Worm (Caenorhabditis elegans) whole organism, mixed stage, embryonic: ENCODE results near the gene skpt-1.
A peak's percentile ranks its signal among the peaks of the same experiment; 100 is the strongest.

ENCODE experiments used
- M03D4.4 ChIP-seq: sonication (generic microtip); optimal IDR thresholded peaks from 2 replicates; lab custom pipeline; 2017; ENCODE audit warnings: mild to moderate bottlenecking, missing genetic modification characterization, missing compliant biosample characterization
- bed-3 ChIP-seq: fragments of 200-800 bp; sonication (Bioruptor generic); optimal IDR thresholded peaks from 3 replicates; lab custom pipeline; 2018; ENCODE audit warnings: mild to moderate bottlenecking, missing genetic modification characterization, moderate library complexity, missing compliant biosample characterization
- blmp-1 ChIP-seq: fragments of 150-350 bp; optimal IDR thresholded peaks from 2 replicates; lab custom pipeline; 2014; ENCODE audit warnings: missing biosample characterization, missing genetic modification characterization
- ceh-39 ChIP-seq: fragments of 150-350 bp; optimal IDR thresholded peaks from 2 replicates; lab custom pipeline; 2014; ENCODE audit warnings: missing biosample characterization, missing genetic modification characterization
- ceh-43 ChIP-seq: fragments of 200-800 bp; sonication (Bioruptor generic); optimal IDR thresholded peaks from 2 replicates; lab custom pipeline; 2018; ENCODE audit warnings: mild to moderate bottlenecking, missing genetic modification characterization, moderate library complexity, missing compliant biosample characterization
- ceh-83 ChIP-seq: fragments of 200-800 bp; sonication (Bioruptor generic); optimal IDR thresholded peaks from 2 replicates; lab custom pipeline; 2018; ENCODE audit warnings: mild to moderate bottlenecking, missing genetic modification characterization, missing compliant biosample characterization
- ces-1 ChIP-seq: fragments of 150-350 bp; optimal IDR thresholded peaks from 2 replicates; lab custom pipeline; 2014; ENCODE audit warnings: missing biosample characterization, missing genetic modification reagents, missing genetic modification characterization
- cnd-1 ChIP-seq: fragments of 200-800 bp; sonication (Bioruptor generic); optimal IDR thresholded peaks from 2 replicates; lab custom pipeline; 2018; ENCODE audit warnings: mild to moderate bottlenecking, missing genetic modification characterization, missing compliant biosample characterization
- drap-1 ChIP-seq: fragments of 200-800 bp; sonication (Bioruptor generic); optimal IDR thresholded peaks from 3 replicates; lab custom pipeline; 2018; ENCODE audit warnings: mild to moderate bottlenecking, missing genetic modification characterization, missing compliant biosample characterization
- elt-1 ChIP-seq: sonication (generic microtip); optimal IDR thresholded peaks from 2 replicates; lab custom pipeline; 2017; ENCODE audit warnings: missing genetic modification characterization, mild to moderate bottlenecking, missing compliant biosample characterization, antibody characterized with exemption, moderate library complexity, borderline replicate concordance; ENCODE audit not compliant: insufficient read depth
- elt-3 ChIP-seq: fragments of 150-350 bp; optimal IDR thresholded peaks from 2 replicates; lab custom pipeline; 2014; ENCODE audit warnings: missing biosample characterization, missing genetic modification characterization
- flh-1 ChIP-seq: fragments of 200-800 bp; sonication (Bioruptor generic); optimal IDR thresholded peaks from 2 replicates; lab custom pipeline; 2018; ENCODE audit warnings: mild to moderate bottlenecking, missing genetic modification characterization, moderate library complexity, missing compliant biosample characterization
- ham-2 ChIP-seq: fragments of 200-800 bp; sonication (Bioruptor generic); optimal IDR thresholded peaks from 2 replicates; lab custom pipeline; 2018; ENCODE audit warnings: mild to moderate bottlenecking, missing genetic modification characterization, missing compliant biosample characterization
- hlh-1 ChIP-seq: fragments of 150-350 bp; optimal IDR thresholded peaks from 2 replicates; lab custom pipeline; 2014; ENCODE audit warnings: missing biosample characterization, missing genetic modification reagents, missing genetic modification characterization
- lin-13 ChIP-seq: fragments of 150-350 bp; optimal IDR thresholded peaks from 2 replicates; lab custom pipeline; 2014; ENCODE audit warnings: missing biosample characterization, missing genetic modification characterization
- lin-32 ChIP-seq: fragments of 200-800 bp; sonication (Bioruptor generic); optimal IDR thresholded peaks from 2 replicates; lab custom pipeline; 2018; ENCODE audit warnings: mild to moderate bottlenecking, missing genetic modification characterization, missing compliant biosample characterization
- lsy-2 ChIP-seq: fragments of 150-350 bp; optimal IDR thresholded peaks from 2 replicates; lab custom pipeline; 2014; ENCODE audit warnings: missing biosample characterization, missing genetic modification characterization
- mab-5 ChIP-seq: fragments of 150-350 bp; optimal IDR thresholded peaks from 2 replicates; lab custom pipeline; 2014; ENCODE audit warnings: missing biosample characterization, missing genetic modification characterization
- mep-1 ChIP-seq: fragments of 150-350 bp; optimal IDR thresholded peaks from 2 replicates; lab custom pipeline; 2017; ENCODE audit warnings: missing biosample characterization, missing genetic modification reagents, missing genetic modification characterization, inconsistent platforms
- mls-2 ChIP-seq: sonication (generic microtip); optimal IDR thresholded peaks from 2 replicates; lab custom pipeline; 2016; ENCODE audit warnings: mild to moderate bottlenecking, missing genetic modification characterization, moderate library complexity, missing compliant biosample characterization
- nhr-12 ChIP-seq: fragments of 150-350 bp; optimal IDR thresholded peaks from 2 replicates; lab custom pipeline; 2014; ENCODE audit warnings: missing biosample characterization, missing genetic modification characterization
- nhr-2 ChIP-seq: fragments of 150-350 bp; optimal IDR thresholded peaks from 2 replicates; lab custom pipeline; 2014; ENCODE audit warnings: missing biosample characterization, missing genetic modification characterization
- nhr-237 ChIP-seq: fragments of 150-350 bp; optimal IDR thresholded peaks from 2 replicates; lab custom pipeline; 2014; ENCODE audit warnings: missing biosample characterization, missing genetic modification characterization
- nhr-28 ChIP-seq: fragments of 150-350 bp; optimal IDR thresholded peaks from 2 replicates; lab custom pipeline; 2014; ENCODE audit warnings: missing biosample characterization, missing genetic modification characterization
- nhr-76 ChIP-seq: sonication (generic microtip); optimal IDR thresholded peaks from 2 replicates; lab custom pipeline; 2017; ENCODE audit warnings: missing biosample characterization, missing genetic modification characterization
- pha-4 ChIP-seq: fragments of 150-350 bp; optimal IDR thresholded peaks from 2 replicates; lab custom pipeline; 2018; ENCODE audit warnings: missing biosample characterization, missing genetic modification reagents, missing genetic modification characterization
- sem-2 ChIP-seq: fragments of 200-800 bp; sonication (Bioruptor generic); optimal IDR thresholded peaks from 2 replicates; lab custom pipeline; 2018; ENCODE audit warnings: mild to moderate bottlenecking, missing genetic modification characterization, missing compliant biosample characterization
- snpc-4 ChIP-seq: fragments of 150-350 bp; optimal IDR thresholded peaks from 2 replicates; lab custom pipeline; 2014; ENCODE audit warnings: missing biosample characterization, missing genetic modification characterization
- sptf-1 ChIP-seq: sonication (generic microtip); optimal IDR thresholded peaks from 2 replicates; lab custom pipeline; 2017; ENCODE audit warnings: mild to moderate bottlenecking, missing genetic modification characterization, moderate library complexity, missing compliant biosample characterization
- tbx-8 ChIP-seq: fragments of 200-800 bp; sonication (Bioruptor generic); optimal IDR thresholded peaks from 2 replicates; lab custom pipeline; 2018; ENCODE audit warnings: mild to moderate bottlenecking, missing genetic modification characterization, moderate library complexity, missing compliant biosample characterization
- unc-120 ChIP-seq: sonication (generic microtip); optimal IDR thresholded peaks from 2 replicates; lab custom pipeline; 2017; ENCODE audit warnings: missing genetic modification characterization, missing compliant biosample characterization; ENCODE audit not compliant: poor library complexity, severe bottlenecking
- unc-39 ChIP-seq: fragments of 150-350 bp; optimal IDR thresholded peaks from 2 replicates; lab custom pipeline; 2014; ENCODE audit warnings: missing biosample characterization, missing genetic modification characterization
- unc-62 ChIP-seq: fragments of 150-350 bp; optimal IDR thresholded peaks from 2 replicates; lab custom pipeline; 2014; ENCODE audit warnings: missing biosample characterization, missing genetic modification reagents, missing genetic modification characterization
- zip-8 ChIP-seq: fragments of 150-350 bp; optimal IDR thresholded peaks from 2 replicates; lab custom pipeline; 2014; ENCODE audit warnings: missing biosample characterization, missing genetic modification characterization
- ztf-11 ChIP-seq: fragments of 150-350 bp; optimal IDR thresholded peaks from 2 replicates; lab custom pipeline; 2014; ENCODE audit warnings: missing biosample characterization, missing genetic modification characterization

Gene skpt-1

DNA sequence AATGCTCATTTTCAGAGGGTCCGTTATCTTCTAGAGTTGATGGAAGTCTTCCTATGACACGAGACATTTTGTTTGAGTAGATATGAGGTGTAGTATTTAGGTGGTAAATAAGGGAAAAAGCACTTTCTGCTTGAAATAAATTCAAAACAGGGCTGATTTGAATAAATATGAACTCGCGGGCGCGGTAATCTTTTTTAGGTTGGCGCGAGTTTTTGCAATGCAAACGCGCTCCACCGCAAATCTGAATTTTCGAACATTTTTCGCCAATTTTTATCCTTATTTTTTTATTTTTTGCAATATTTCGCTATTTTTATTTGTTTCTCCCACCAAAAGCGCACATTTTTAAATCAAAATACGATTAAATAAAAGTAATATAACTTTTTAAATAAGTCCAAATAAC is at the start of gene skpt-1:
Gene skpt-1, minus strand, starts transcription at position 219 of the 400 bp plus-strand sequence.
- no peak for TF ChIP-seq drap-1 (GFP tag; lab: Kevin White, UChicago)
- TF ChIP-seq unc-39 (tag; lab: Kevin White, UChicago), result no peak
- no peak for TF ChIP-seq hlh-1 (tag; lab: Kevin White, UChicago)
- TF ChIP-seq nhr-12 (tag; lab: Kevin White, UChicago), result no peak
- no peak for TF ChIP-seq flh-1
- peak; percentile 35 for TF ChIP-seq ces-1 (GFP tag; lab: Kevin White, UChicago)
- no peak for TF ChIP-seq mab-5
- no peak for TF ChIP-seq nhr-28 (tag; lab: Kevin White, UChicago)
- TF ChIP-seq unc-120 (tag; lab: Kevin White, UChicago), result no peak
- TF ChIP-seq pha-4, result no peak
- TF ChIP-seq unc-62, result no peak
- TF ChIP-seq ceh-43, result no peak
- no peak for TF ChIP-seq lin-13
- TF ChIP-seq bed-3 (GFP tag; lab: Kevin White, UChicago), result no peak
- TF ChIP-seq lin-32 (GFP tag; lab: Kevin White, UChicago), result no peak
- no peak for TF ChIP-seq cnd-1 (tag; lab: Kevin White, UChicago)
- TF ChIP-seq nhr-2 (tag; lab: Kevin White, UChicago), result no peak
- peak; percentile 63 for TF ChIP-seq lsy-2 (tag; lab: Kevin White, UChicago)
- TF ChIP-seq M03D4.4, result no peak
- TF ChIP-seq ceh-39 (tag; lab: Kevin White, UChicago), result no peak
- no peak for TF ChIP-seq nhr-76 (tag; lab: Kevin White, UChicago)
- TF ChIP-seq snpc-4 (tag; lab: Kevin White, UChicago), result no peak
- no peak for TF ChIP-seq ztf-11 (tag; lab: Kevin White, UChicago)
- TF ChIP-seq blmp-1, result no peak
- TF ChIP-seq mep-1 (tag; lab: Kevin White, UChicago), result peak; percentile 59
- no peak for TF ChIP-seq tbx-8 (GFP tag; lab: Kevin White, UChicago)
- TF ChIP-seq zip-8 (tag; lab: Kevin White, UChicago), result no peak
- no peak for TF ChIP-seq elt-1 (tag; lab: Kevin White, UChicago)
- TF ChIP-seq elt-3, result no peak
- no peak for TF ChIP-seq ceh-83 (GFP tag; lab: Kevin White, UChicago)
- no peak for TF ChIP-seq sptf-1 (tag; lab: Kevin White, UChicago)
- no peak for TF ChIP-seq ham-2 (GFP tag; lab: Kevin White, UChicago)
- no peak for TF ChIP-seq sem-2
- TF ChIP-seq nhr-237 (tag; lab: Kevin White, UChicago), result peak; percentile 16
- TF ChIP-seq mls-2 (tag; lab: Kevin White, UChicago), result no peak
- TF ChIP-seq, all 35 proteins: peak for 4

DNA sequence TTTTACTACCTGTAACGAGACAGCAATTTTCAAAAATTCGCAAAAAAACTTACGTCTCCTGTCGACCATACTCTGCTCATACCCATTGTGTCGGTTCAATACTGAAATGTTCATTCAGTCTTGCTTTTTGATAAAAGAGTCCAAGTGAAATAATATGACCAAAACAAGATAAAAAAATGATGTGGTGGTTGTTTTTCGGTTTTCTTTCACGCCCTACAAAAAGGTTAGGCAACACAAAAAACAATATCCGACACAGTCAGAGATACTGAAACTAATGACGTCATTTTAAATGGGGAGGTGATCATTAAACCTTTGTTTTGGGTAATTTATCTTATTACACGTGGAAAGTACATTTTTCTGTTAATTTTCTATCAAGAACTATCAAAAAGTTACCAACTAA is 47.0 kb upstream of the skpt-1 start, which contains the start of gene R02F2.8:
Gene R02F2.8, minus strand, starts transcription at position 101 of the 400 bp plus-strand sequence.
- TF ChIP-seq zip-8 (tag; lab: Kevin White, UChicago) (peak; percentile 49), snpc-4 (tag; lab: Kevin White, UChicago) (no peak)

DNA sequence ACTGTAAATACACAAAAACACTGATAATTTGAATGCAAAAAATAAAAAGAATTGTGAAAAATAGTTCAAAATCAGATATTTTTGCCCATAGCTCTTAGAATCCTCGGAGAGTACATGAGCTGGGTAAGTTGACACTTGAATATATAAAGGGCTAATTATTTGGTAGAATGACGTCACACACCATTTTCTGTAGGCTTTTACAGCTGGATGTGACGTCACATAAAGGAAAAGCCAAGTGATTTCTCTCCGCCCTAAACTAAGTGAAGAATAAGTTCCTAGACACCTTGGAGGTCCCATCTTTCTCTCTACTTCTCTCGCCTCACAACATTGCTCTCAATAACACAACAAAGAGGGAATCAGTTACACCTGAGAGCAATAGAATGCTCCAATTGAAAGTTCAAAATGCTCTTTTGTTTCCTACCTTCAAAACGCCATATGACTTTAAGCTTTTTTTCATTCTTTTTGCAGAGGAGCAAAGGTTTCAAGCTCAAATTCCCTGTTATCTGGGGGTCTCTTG is 39.0 kb upstream of the skpt-1 start, which contains the start of gene osg-1:
Gene osg-1, plus strand, starts transcription at position 467 of the 517 bp plus-strand sequence.
- peak; percentile 98 for TF ChIP-seq zip-8 (tag; lab: Kevin White, UChicago)
- no peak for TF ChIP-seq unc-120 (tag; lab: Kevin White, UChicago)

DNA sequence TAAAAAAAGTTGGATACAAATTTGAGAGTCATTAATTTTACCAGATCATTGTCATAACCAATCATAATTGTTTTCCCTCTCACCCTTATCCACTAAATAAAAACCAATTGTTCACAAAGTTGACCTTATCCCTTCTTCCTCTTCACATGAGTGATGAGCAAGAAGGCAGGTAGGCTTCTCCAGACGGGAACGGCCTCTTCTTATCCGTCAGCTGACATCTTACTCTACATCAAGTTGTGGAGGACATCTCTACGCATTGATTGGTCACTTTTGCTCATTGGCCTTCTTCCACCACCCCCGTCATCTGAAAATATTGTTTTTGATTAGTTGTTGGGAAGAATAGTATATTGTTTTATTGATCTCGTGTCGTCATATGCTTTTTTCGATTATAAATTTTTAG is 38.1 kb upstream of the skpt-1 start:
- TF ChIP-seq ztf-11 (tag; lab: Kevin White, UChicago), result no peak
- TF ChIP-seq unc-62, result peak; percentile 60
- TF ChIP-seq unc-120 (tag; lab: Kevin White, UChicago), result peak; percentile 58
- peak; percentile 95 for TF ChIP-seq hlh-1 (tag; lab: Kevin White, UChicago)
